Worm (Caenorhabditis elegans): ENCODE measurements around the gene cit-1.1.

DNA sequence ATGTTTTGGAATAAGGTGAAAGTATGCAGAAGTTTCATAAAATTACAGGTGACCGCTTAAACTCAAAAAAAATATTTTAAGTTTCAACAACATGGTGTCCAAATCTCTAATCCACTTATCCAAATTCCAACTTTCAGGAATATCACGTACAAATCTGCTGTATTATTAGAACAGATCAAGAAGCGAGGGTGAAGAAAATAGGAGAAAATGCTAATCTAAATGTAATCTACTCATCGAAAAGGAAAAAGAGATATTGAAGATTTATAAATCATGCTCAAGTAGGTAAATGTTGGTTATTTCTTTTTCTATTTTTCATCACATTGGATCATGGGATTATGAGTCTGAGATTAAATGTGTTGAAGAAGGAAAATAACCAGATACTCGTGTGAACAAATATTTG is 8.1 kb downstream of the cit-1.1 start:
- TF ChIP-seq daf-12 (tag; optimal IDR thresholded peaks at IDR 0.05), result no peak
- no peak for TF ChIP-seq nhr-237 (tag; optimal IDR thresholded peaks at IDR 0.05)
- TF ChIP-seq egl-27 (tag; optimal IDR thresholded peaks at IDR 0.05), result no peak
- no peak for TF ChIP-seq jun-1 (tag; optimal IDR thresholded peaks at IDR 0.05)
- TF ChIP-seq ceh-82 (tag; optimal IDR thresholded peaks at IDR 0.05), result no peak
- no peak for TF ChIP-seq ama-1 (optimal IDR thresholded peaks at IDR 0.05)

Measured in whole organism, L3 larva.